Worm (Caenorhabditis elegans) whole organism, L3 larva: Measurements from ENCODE around the gene wdr-48.
A peak's percentile ranks its signal among the peaks of the same experiment; 100 is the strongest.

Source experiments
- R02D3.7 ChIP-seq: fragments of 150-350 bp; optimal IDR thresholded peaks from 2 replicates; lab custom pipeline; 2014; ENCODE audit warnings: missing biosample characterization, missing genetic modification characterization
- ZK546.5 ChIP-seq: sonication (generic microtip); optimal IDR thresholded peaks from 2 replicates; lab custom pipeline; 2017; ENCODE audit warnings: missing biosample characterization, missing genetic modification characterization
- ama-1 ChIP-seq: fragments of 150-350 bp; optimal IDR thresholded peaks from 2 replicates; lab custom pipeline; 2018
- ceh-28 ChIP-seq: fragments of 150-350 bp; optimal IDR thresholded peaks from 2 replicates; lab custom pipeline; 2014; ENCODE audit warnings: missing biosample characterization, missing genetic modification reagents, missing genetic modification characterization
- ceh-9 ChIP-seq: sonication (generic microtip); optimal IDR thresholded peaks from 2 replicates; lab custom pipeline; 2018; ENCODE audit warnings: missing biosample characterization, missing genetic modification characterization
- egl-5 ChIP-seq: fragments of 150-350 bp; optimal IDR thresholded peaks from 2 replicates; lab custom pipeline; 2017; ENCODE audit warnings: missing biosample characterization, missing genetic modification reagents, missing genetic modification characterization, inconsistent platforms
- elt-1 ChIP-seq: fragments of 150-350 bp; optimal IDR thresholded peaks from 2 replicates; lab custom pipeline; 2014; ENCODE audit warnings: missing biosample characterization, missing genetic modification characterization
- elt-2 ChIP-seq: sonication (generic microtip); optimal IDR thresholded peaks from 2 replicates; lab custom pipeline; 2016; ENCODE audit warnings: missing genetic modification reagents, mild to moderate bottlenecking, missing genetic modification characterization, missing compliant biosample characterization
- fkh-10 ChIP-seq: sonication (generic microtip); optimal IDR thresholded peaks from 2 replicates; lab custom pipeline; 2017; ENCODE audit warnings: missing biosample characterization, missing genetic modification reagents, missing genetic modification characterization
- fkh-2 ChIP-seq: fragments of 150-350 bp; optimal IDR thresholded peaks from 2 replicates; lab custom pipeline; 2014; ENCODE audit warnings: missing biosample characterization, missing genetic modification reagents, missing genetic modification characterization
- fos-1 ChIP-seq: fragments of 150-350 bp; optimal IDR thresholded peaks from 2 replicates; lab custom pipeline; 2014; ENCODE audit warnings: missing biosample characterization, missing genetic modification characterization
- hmg-11 ChIP-seq: sonication (generic microtip); optimal IDR thresholded peaks from 2 replicates; lab custom pipeline; 2016; ENCODE audit warnings: missing genetic modification characterization, missing compliant biosample characterization
- jun-1 ChIP-seq: fragments of 150-350 bp; optimal IDR thresholded peaks from 2 replicates; lab custom pipeline; 2014; ENCODE audit warnings: missing biosample characterization, missing genetic modification reagents, missing genetic modification characterization
- lin-15B ChIP-seq: fragments of 150-350 bp; optimal IDR thresholded peaks from 2 replicates; lab custom pipeline; 2014; ENCODE audit warnings: missing biosample characterization, missing genetic modification characterization
- lin-39 ChIP-seq: fragments of 150-350 bp; optimal IDR thresholded peaks from 2 replicates; lab custom pipeline; 2018; ENCODE audit warnings: missing biosample characterization, missing genetic modification reagents, missing genetic modification characterization
- lsy-12 ChIP-seq: sonication (generic microtip); optimal IDR thresholded peaks from 2 replicates; lab custom pipeline; 2016; ENCODE audit warnings: mild to moderate bottlenecking, missing genetic modification characterization, missing compliant biosample characterization
- mdl-1 ChIP-seq: fragments of 150-350 bp; optimal IDR thresholded peaks from 2 replicates; lab custom pipeline; 2014; ENCODE audit warnings: missing biosample characterization, missing genetic modification characterization
- mml-1 ChIP-seq: fragments of 150-350 bp; sonication (generic microtip); optimal IDR thresholded peaks from 3 replicates; lab custom pipeline; 2014; ENCODE audit warnings: missing biosample characterization, missing genetic modification characterization
- nfya-1 ChIP-seq: sonication (generic microtip); optimal IDR thresholded peaks from 2 replicates; lab custom pipeline; 2017; ENCODE audit warnings: missing genetic modification characterization, mild to moderate bottlenecking, missing compliant biosample characterization, antibody characterized with exemption, moderate library complexity; ENCODE audit not compliant: insufficient read depth
- nhr-23 ChIP-seq: fragments of 150-350 bp; optimal IDR thresholded peaks from 2 replicates; lab custom pipeline; 2014; ENCODE audit warnings: missing biosample characterization, missing genetic modification reagents, missing genetic modification characterization
- nhr-25 ChIP-seq: sonication (generic microtip); optimal IDR thresholded peaks from 2 replicates; lab custom pipeline; 2017; ENCODE audit warnings: missing biosample characterization, missing genetic modification characterization
- nhr-43 ChIP-seq: sonication (generic microtip); optimal IDR thresholded peaks from 2 replicates; lab custom pipeline; 2016; ENCODE audit warnings: mild to moderate bottlenecking, missing genetic modification characterization, missing compliant biosample characterization; ENCODE audit not compliant: poor library complexity, severe bottlenecking
- nhr-67 ChIP-seq: fragments of 150-350 bp; optimal IDR thresholded peaks from 2 replicates; lab custom pipeline; 2014; ENCODE audit warnings: missing biosample characterization, missing genetic modification characterization
- nhr-76 ChIP-seq: fragments of 150-350 bp; sonication (generic microtip); optimal IDR thresholded peaks from 5 replicates; lab custom pipeline; 2014; ENCODE audit warnings: missing biosample characterization, missing genetic modification characterization
- nhr-77 ChIP-seq: fragments of 150-350 bp; optimal IDR thresholded peaks from 2 replicates; lab custom pipeline; 2014; ENCODE audit warnings: missing biosample characterization, missing genetic modification characterization
- pha-4 ChIP-seq: fragments of 150-350 bp; optimal IDR thresholded peaks from 2 replicates; lab custom pipeline; 2014; ENCODE audit warnings: missing biosample characterization, missing genetic modification reagents, missing genetic modification characterization
- pqm-1 ChIP-seq: fragments of 150-350 bp; optimal IDR thresholded peaks from 2 replicates; lab custom pipeline; 2017; ENCODE audit warnings: missing biosample characterization, missing genetic modification characterization, inconsistent platforms
- skn-1 ChIP-seq: fragments of 150-350 bp; optimal IDR thresholded peaks from 2 replicates; lab custom pipeline; 2014; ENCODE audit warnings: missing biosample characterization, missing genetic modification characterization
- snpc-4 ChIP-seq: fragments of 150-350 bp; optimal IDR thresholded peaks from 2 replicates; lab custom pipeline; 2014; ENCODE audit warnings: missing biosample characterization, missing genetic modification characterization
- tbx-2 ChIP-seq: sonication (generic microtip); optimal IDR thresholded peaks from 2 replicates; lab custom pipeline; 2016; ENCODE audit warnings: mild to moderate bottlenecking, missing genetic modification characterization, missing compliant biosample characterization
- zag-1 ChIP-seq: fragments of 150-350 bp; optimal IDR thresholded peaks from 2 replicates; lab custom pipeline; 2014; ENCODE audit warnings: missing biosample characterization, missing genetic modification characterization
- ztf-4 ChIP-seq: fragments of 150-350 bp; optimal IDR thresholded peaks from 2 replicates; lab custom pipeline; 2014; ENCODE audit warnings: missing biosample characterization, missing genetic modification characterization

The wdr-48 gene

DNA sequence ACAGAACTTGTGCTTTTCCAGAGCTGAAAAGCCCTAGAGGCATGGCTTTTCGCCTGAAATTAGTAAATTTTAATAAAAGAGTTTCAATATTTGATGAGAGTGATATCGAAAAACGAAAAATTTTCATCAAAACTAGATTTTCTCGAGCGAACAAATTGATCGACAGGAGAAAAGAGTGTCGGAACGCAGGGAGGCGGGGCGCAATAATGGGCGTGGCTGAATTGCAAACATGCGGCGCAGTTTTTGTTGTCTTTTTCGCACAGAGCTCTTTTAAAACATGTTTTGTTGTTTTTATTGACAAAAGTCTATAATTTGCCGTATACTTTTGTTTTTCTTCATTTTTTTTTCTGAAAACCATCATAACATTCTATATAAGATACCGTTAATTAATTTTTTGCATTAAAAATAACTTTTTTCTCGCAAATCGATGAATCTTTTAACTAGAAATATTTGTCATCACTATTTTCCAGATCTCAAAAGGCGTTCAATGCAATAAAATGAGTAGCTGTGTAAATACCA is at the start of gene wdr-48, which contains the start of gene sel-5:
TSS of gene wdr-48 (plus strand) at position 469 of the 519 bp plus-strand sequence.
TSS of gene sel-5 (minus strand) at position 53 of the 519 bp plus-strand sequence.
- TF ChIP-seq nhr-76 (tag; lab: Kevin White, UChicago) (no peak), ztf-4 (tag; lab: Kevin White, UChicago) (no peak), nfya-1 (tag; lab: Kevin White, UChicago) (peak; percentile 71), ZK546.5 (no peak), pqm-1 (tag; lab: Kevin White, UChicago) (no peak), nhr-25 (peak; percentile 51), fos-1 (tag; lab: Kevin White, UChicago) (no peak), lin-39 (tag; lab: Kevin White, UChicago) (peak; percentile 47), lin-15B (tag; lab: Kevin White, UChicago) (peak; percentile 33), pha-4 (tag; lab: Kevin White, UChicago) (peak; percentile 69), ceh-9 (tag; lab: Kevin White, UChicago) (no peak), hmg-11 (tag; lab: Kevin White, UChicago) (peak; percentile 51)

DNA sequence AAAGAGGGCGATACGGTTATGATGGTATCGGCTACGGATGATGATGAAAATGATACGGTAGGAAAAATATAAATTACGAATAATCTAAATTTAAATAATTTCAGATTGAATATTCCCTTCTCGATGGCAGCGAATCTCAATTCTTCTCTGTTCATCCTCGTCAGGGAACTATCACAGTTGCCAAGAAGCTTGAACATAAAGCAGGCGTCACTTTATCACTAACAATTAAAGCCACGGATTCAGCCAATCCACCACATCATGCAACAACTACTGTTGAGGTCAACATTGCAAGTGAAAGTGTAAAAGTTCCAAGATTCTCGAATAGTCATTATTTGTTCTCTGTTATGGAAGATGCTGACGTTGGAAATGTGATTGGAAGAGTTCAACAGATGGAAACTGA is 47.7 kb upstream of the wdr-48 start:
- TF ChIP-seq pqm-1 (tag; lab: Kevin White, UChicago), result no peak

DNA sequence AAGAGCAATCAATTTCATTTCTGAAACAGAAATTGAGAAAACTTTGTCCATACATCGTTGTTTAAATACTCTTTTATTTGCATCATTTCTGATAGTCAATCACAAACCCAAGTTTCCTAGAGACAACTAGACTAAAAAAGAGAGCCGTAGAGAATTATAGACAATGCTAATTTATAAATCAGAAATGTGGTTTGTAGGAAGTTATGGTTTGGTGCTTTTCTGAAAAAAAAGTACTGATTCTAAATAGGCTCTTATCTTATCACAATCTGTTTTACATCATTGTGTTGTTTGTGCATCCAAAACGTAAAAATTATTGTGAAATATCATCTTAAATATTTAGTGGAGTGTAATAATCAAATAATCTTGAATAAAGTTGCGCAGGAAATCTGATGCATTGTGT is 38.0 kb upstream of the wdr-48 start, which contains the start of gene ugt-62:
TSS of gene ugt-62 (minus strand) at position 20 of the 400 bp plus-strand sequence.
- TF ChIP-seq elt-2 (peak; percentile 92), nhr-23 (tag; lab: Kevin White, UChicago) (no peak), pqm-1 (tag; lab: Kevin White, UChicago) (peak; percentile 75), nhr-25 (no peak)

- TF ChIP-seq snpc-4 (tag; lab: Kevin White, UChicago) (peak; percentile 1), nfya-1 (tag; lab: Kevin White, UChicago) (peak; percentile 46), nhr-77 (tag; lab: Kevin White, UChicago) (no peak), pha-4 (tag; lab: Kevin White, UChicago) (peak; percentile 42), ZK546.5 (no peak)
Observed at ce11 chrIII:4542362-4542931, 36.2 kb upstream of the wdr-48 start, which contains the start of the genes mrps-34 and cisd-3.1. mrps-34 (minus strand) TSS chrIII:4542452. cisd-3.1 (plus strand) TSS chrIII:4542881.

DNA sequence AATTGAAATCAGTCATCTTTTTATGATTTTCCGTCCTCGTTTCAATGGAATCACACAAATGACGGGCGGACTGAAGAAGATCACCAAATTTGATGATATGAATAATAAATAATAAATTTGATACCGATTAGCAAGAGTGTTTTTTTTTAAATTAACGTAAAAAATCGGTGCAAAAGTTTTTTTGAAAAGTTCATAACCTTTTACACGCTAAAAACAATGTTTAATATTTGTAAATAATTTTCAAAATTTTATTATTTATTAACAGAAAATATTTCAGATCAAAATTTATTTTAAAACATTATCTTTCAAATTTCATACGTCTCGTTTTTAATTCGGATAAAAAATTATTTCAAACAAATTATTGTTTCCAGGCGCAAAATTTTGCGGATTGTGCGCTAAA is 33.7 kb upstream of the wdr-48 start, which contains the start of gene M88.3:
TSS of gene M88.3 (minus strand) at position 101 of the 400 bp plus-strand sequence.
- no peak for TF ChIP-seq mml-1 (tag; lab: Kevin White, UChicago)
- TF ChIP-seq ceh-28 (tag; lab: Kevin White, UChicago), result no peak
- TF ChIP-seq tbx-2 (tag; lab: Kevin White, UChicago), result no peak
- TF ChIP-seq ZK546.5, result no peak

- TF ChIP-seq nhr-23 (tag; lab: Kevin White, UChicago) (no peak), skn-1 (tag; lab: Kevin White, UChicago) (no peak)
Observed at ce11 chrIII:4548739-4549138, 29.9 kb upstream of the wdr-48 start, which contains the start of gene M88.4. M88.4 (plus strand) TSS chrIII:4549039.

- peak; percentile 94 for TF ChIP-seq pha-4 (tag; lab: Kevin White, UChicago)
- TF ChIP-seq elt-2, result peak; percentile 80
- peak; percentile 50 for TF ChIP-seq ceh-28 (tag; lab: Kevin White, UChicago)
- peak; percentile 38 for TF ChIP-seq snpc-4 (tag; lab: Kevin White, UChicago)
- no peak for TF ChIP-seq zag-1 (tag; lab: Kevin White, UChicago)
- TF ChIP-seq ceh-9 (tag; lab: Kevin White, UChicago), result no peak
- peak; percentile 19 for TF ChIP-seq fkh-2 (tag; lab: Kevin White, UChicago)
- TF ChIP-seq nhr-25, result peak; percentile 79
- no peak for TF ChIP-seq elt-1 (tag; lab: Kevin White, UChicago)
- TF ChIP-seq tbx-2 (tag; lab: Kevin White, UChicago), result no peak
- no peak for TF ChIP-seq nhr-67
- TF ChIP-seq hmg-11 (tag; lab: Kevin White, UChicago), result peak; percentile 91
- peak; percentile 52 for TF ChIP-seq R02D3.7 (tag; lab: Kevin White, UChicago)
- TF ChIP-seq lin-15B (tag; lab: Kevin White, UChicago), result peak; percentile 72
- TF ChIP-seq nhr-43 (tag; lab: Kevin White, UChicago), result peak; percentile 11
- TF ChIP-seq nfya-1 (tag; lab: Kevin White, UChicago), result peak; percentile 81
- peak; percentile 27 for TF ChIP-seq egl-5 (tag; lab: Kevin White, UChicago)
- peak; percentile 87 for TF ChIP-seq lin-39 (tag; lab: Kevin White, UChicago)
- TF ChIP-seq nhr-23 (tag; lab: Kevin White, UChicago), result peak; percentile 61
- TF ChIP-seq skn-1 (tag; lab: Kevin White, UChicago), result no peak
- TF ChIP-seq mdl-1, result peak; percentile 16
- peak; percentile 48 for TF ChIP-seq lsy-12 (tag; lab: Kevin White, UChicago)
- peak; percentile 81 for TF ChIP-seq pqm-1 (tag; lab: Kevin White, UChicago)
- TF ChIP-seq ama-1 (lab: Kevin White, UChicago), result peak; percentile 19
- no peak for TF ChIP-seq fkh-10 (GFP tag; lab: Kevin White, UChicago)
- peak; percentile 44 for TF ChIP-seq jun-1 (tag; lab: Kevin White, UChicago)
Observed at ce11 chrIII:4551963-4552362, 26.7 kb upstream of the wdr-48 start.
